Worm (Caenorhabditis elegans) whole organism, young adult: Measurements from ENCODE around the gene cutl-24.
A peak's percentile ranks its signal among the peaks of the same experiment; 100 is the strongest.

ENCODE experiments used
- B0336.3 ChIP-seq: fragments of 200-800 bp; sonication (Bioruptor generic); IDR thresholded peaks from 2 replicates; pipeline ENCODE4 v1.3.6; 2022; ENCODE audit warnings: missing genetic modification characterization, missing compliant biosample characterization
- D2030.7 ChIP-seq: fragments of 200-800 bp; sonication (Bioruptor generic); IDR thresholded peaks from 2 replicates; pipeline ENCODE4 v1.3.6; 2022; ENCODE audit warnings: missing genetic modification reagents, missing genetic modification characterization, missing compliant biosample characterization
- F22D6.2 ChIP-seq: sonication (generic microtip); optimal IDR thresholded peaks from 2 replicates; lab custom pipeline; 2016; ENCODE audit warnings: mild to moderate bottlenecking, missing genetic modification characterization, missing compliant biosample characterization
- F52B5.7 ChIP-seq: sonication (generic microtip); optimal IDR thresholded peaks from 2 replicates; lab custom pipeline; 2016; ENCODE audit warnings: mild to moderate bottlenecking, missing genetic modification characterization, missing compliant biosample characterization
- F57A8.1 ChIP-seq: fragments of 200-800 bp; sonication (Bioruptor generic); optimal IDR thresholded peaks from 2 replicates; lab custom pipeline; 2018; ENCODE audit warnings: mild to moderate bottlenecking, missing genetic modification characterization, moderate library complexity, missing compliant biosample characterization
- T26A5.8 ChIP-seq: sonication (generic microtip); optimal IDR thresholded peaks from 2 replicates; lab custom pipeline; 2016; ENCODE audit warnings: missing genetic modification characterization, missing compliant biosample characterization
- Y53F4B.3 ChIP-seq: fragments of 200-800 bp; sonication (Bioruptor generic); IDR thresholded peaks from 2 replicates; pipeline ENCODE4 v1.3.6; 2022; ENCODE audit warnings: missing genetic modification reagents, missing genetic modification characterization, missing compliant biosample characterization
- Y53G8AR.9 ChIP-seq: fragments of 200-800 bp; sonication (Bioruptor generic); conservative IDR thresholded peaks from 2 replicates; pipeline ENCODE4 v1.3.6; 2022; ENCODE audit warnings: missing genetic modification reagents, missing genetic modification characterization, missing compliant biosample characterization
- ZK185.1 ChIP-seq: sonication (generic microtip); optimal IDR thresholded peaks from 2 replicates; lab custom pipeline; 2016; ENCODE audit warnings: mild to moderate bottlenecking, missing genetic modification characterization, missing compliant biosample characterization; ENCODE audit not compliant: poor library complexity, severe bottlenecking
- akir-1 ChIP-seq: fragments of 200-800 bp; sonication (Bioruptor generic); optimal IDR thresholded peaks from 2 replicates; lab custom pipeline; 2018; ENCODE audit warnings: mild to moderate bottlenecking, missing genetic modification characterization, moderate library complexity, missing compliant biosample characterization
- aptf-2 ChIP-seq: fragments of 200-800 bp; sonication (Bioruptor generic); conservative IDR thresholded peaks from 2 replicates; pipeline ENCODE4 v1.3.6; 2022; ENCODE audit warnings: missing genetic modification reagents, missing genetic modification characterization, missing compliant biosample characterization
- atf-7 ChIP-seq: sonication (generic microtip); optimal IDR thresholded peaks from 2 replicates; lab custom pipeline; 2017; ENCODE audit warnings: mild to moderate bottlenecking, missing genetic modification characterization, missing compliant biosample characterization
- attf-3 ChIP-seq: fragments of 200-800 bp; sonication (Bioruptor generic); conservative IDR thresholded peaks from 2 replicates; pipeline ENCODE4 v1.3.6; 2022; ENCODE audit warnings: missing genetic modification reagents, missing genetic modification characterization, missing compliant biosample characterization
- bed-2 ChIP-seq: fragments of 200-800 bp; sonication (Bioruptor generic); IDR thresholded peaks from 2 replicates; pipeline ENCODE4 v1.3.6; 2022; ENCODE audit warnings: missing genetic modification reagents, missing genetic modification characterization, missing compliant biosample characterization
- ccch-3 ChIP-seq: fragments of 200-800 bp; sonication (Bioruptor generic); optimal IDR thresholded peaks from 2 replicates; lab custom pipeline; 2018; ENCODE audit warnings: mild to moderate bottlenecking, missing genetic modification characterization, missing compliant biosample characterization
- cebp-2 ChIP-seq: fragments of 200-800 bp; sonication (Bioruptor generic); IDR thresholded peaks from 2 replicates; pipeline ENCODE4 v1.3.6; 2022; ENCODE audit warnings: missing genetic modification characterization, missing compliant biosample characterization
- ceh-100 ChIP-seq: fragments of 200-800 bp; sonication (Bioruptor generic); IDR thresholded peaks from 2 replicates; pipeline ENCODE4 v1.3.6; 2022; ENCODE audit warnings: missing genetic modification reagents, missing genetic modification characterization, missing compliant biosample characterization
- ceh-40 ChIP-seq: fragments of 200-800 bp; sonication (Bioruptor generic); IDR thresholded peaks from 2 replicates; pipeline ENCODE4 v1.3.6; 2022; ENCODE audit warnings: missing genetic modification characterization, missing compliant biosample characterization
- ceh-91 ChIP-seq: fragments of 200-800 bp; sonication (Bioruptor generic); IDR thresholded peaks from 2 replicates; pipeline ENCODE4 v1.3.6; 2022; ENCODE audit warnings: missing genetic modification reagents, missing genetic modification characterization, missing compliant biosample characterization
- dox-1 ChIP-seq: fragments of 200-800 bp; sonication (Bioruptor generic); IDR thresholded peaks from 2 replicates; pipeline ENCODE4 v1.3.6; 2022; ENCODE audit warnings: missing genetic modification reagents, missing genetic modification characterization, missing compliant biosample characterization
- dpff-1 ChIP-seq: sonication (generic microtip); optimal IDR thresholded peaks from 2 replicates; lab custom pipeline; 2017; ENCODE audit warnings: mild to moderate bottlenecking, missing genetic modification characterization, missing compliant biosample characterization
- egl-18 ChIP-seq: fragments of 200-800 bp; sonication (Bioruptor generic); IDR thresholded peaks from 2 replicates; pipeline ENCODE4 v1.3.6; 2022; ENCODE audit warnings: missing genetic modification reagents, missing genetic modification characterization, missing compliant biosample characterization
- ekl-4 ChIP-seq: fragments of 200-800 bp; sonication (Bioruptor generic); IDR thresholded peaks from 2 replicates; pipeline ENCODE4 v1.3.6; 2022; ENCODE audit warnings: missing genetic modification reagents, missing genetic modification characterization, missing compliant biosample characterization
- him-1 ChIP-seq: sonication (generic microtip); optimal IDR thresholded peaks from 2 replicates; lab custom pipeline; 2016; ENCODE audit warnings: missing genotype, missing genetic modification reagents, missing genetic modification characterization, missing compliant biosample characterization
- hlh-12 ChIP-seq: sonication (generic microtip); optimal IDR thresholded peaks from 2 replicates; lab custom pipeline; 2016; ENCODE audit warnings: missing genetic modification characterization, missing compliant biosample characterization
- hlh-26 ChIP-seq: fragments of 200-800 bp; sonication (Bioruptor generic); conservative IDR thresholded peaks from 2 replicates; pipeline ENCODE4 v1.3.6; 2022; ENCODE audit warnings: missing genetic modification reagents, missing genetic modification characterization, missing compliant biosample characterization
- hrde-1 ChIP-seq: sonication (generic microtip); optimal IDR thresholded peaks from 2 replicates; lab custom pipeline; 2016; ENCODE audit warnings: missing genetic modification characterization, mild to moderate bottlenecking, missing compliant biosample characterization, moderate library complexity, missing genotype, missing genetic modification reagents, borderline replicate concordance
- hsf-1 ChIP-seq: fragments of 200-800 bp; sonication (Bioruptor generic); IDR thresholded peaks from 2 replicates; pipeline ENCODE4 v1.3.6; 2022; ENCODE audit warnings: missing genetic modification reagents, missing genetic modification characterization, missing compliant biosample characterization
- let-607 ChIP-seq, 2 experiments: fragments of 200-800 bp in 1 of 2; sonication (Bioruptor generic) in 1 of 2; sonication (generic microtip) in 1 of 2; optimal IDR thresholded peaks; 2 replicates each; lab custom pipeline; 2016 to 2018; ENCODE audit warnings: mild to moderate bottlenecking in 2 of 2, missing compliant biosample characterization in 2 of 2, missing genetic modification characterization in 2 of 2, moderate library complexity in 2 of 2, missing genotype in 1 of 2
- lin-26 ChIP-seq: fragments of 200-800 bp; sonication (Bioruptor generic); IDR thresholded peaks from 2 replicates; pipeline ENCODE4 v1.3.6; 2022; ENCODE audit warnings: missing genetic modification reagents, missing genetic modification characterization, missing compliant biosample characterization
- lin-35 ChIP-seq, 3 experiments: fragments of 150-350 bp in 2 of 3; sonication (generic microtip) in 1 of 3; optimal IDR thresholded peaks; 2 replicates each; lab custom pipeline; 2014 to 2018; ENCODE audit warnings: missing biosample characterization in 3 of 3, missing genetic modification characterization in 3 of 3, missing genetic modification reagents in 3 of 3
- lin-54 ChIP-seq: fragments of 200-800 bp; sonication (Bioruptor generic); optimal IDR thresholded peaks from 2 replicates; lab custom pipeline; 2018; ENCODE audit warnings: mild to moderate bottlenecking, missing genetic modification characterization, missing compliant biosample characterization
- mcd-1 ChIP-seq: fragments of 200-800 bp; sonication (Bioruptor generic); IDR thresholded peaks from 2 replicates; pipeline ENCODE4 v1.3.6; 2022; ENCODE audit warnings: missing genetic modification reagents, missing genetic modification characterization, missing compliant biosample characterization
- mel-28 ChIP-seq: sonication (generic microtip); optimal IDR thresholded peaks from 2 replicates; lab custom pipeline; 2016; ENCODE audit warnings: borderline replicate concordance, mild to moderate bottlenecking, missing genetic modification characterization, missing compliant biosample characterization
- nfya-2 ChIP-seq: fragments of 200-800 bp; sonication (Bioruptor generic); IDR thresholded peaks from 2 replicates; pipeline ENCODE4 v1.3.6; 2022; ENCODE audit warnings: missing genetic modification reagents, missing genetic modification characterization, missing compliant biosample characterization
- nhr-179 ChIP-seq: sonication (generic microtip); optimal IDR thresholded peaks from 2 replicates; lab custom pipeline; 2016; ENCODE audit warnings: mild to moderate bottlenecking, missing genetic modification characterization, missing compliant biosample characterization
- pbrm-1 ChIP-seq: fragments of 200-800 bp; sonication (Bioruptor generic); IDR thresholded peaks from 2 replicates; pipeline ENCODE4 v1.3.6; 2022; ENCODE audit warnings: missing genetic modification reagents, missing genetic modification characterization, missing compliant biosample characterization
- rec-8 ChIP-seq, 2 experiments: sonication (generic microtip); optimal IDR thresholded peaks; 2 replicates each; lab custom pipeline; 2016; ENCODE audit warnings: mild to moderate bottlenecking in 2 of 2, missing genetic modification characterization in 2 of 2, missing genetic modification reagents in 2 of 2, missing genotype in 2 of 2, missing biosample characterization in 1 of 2, missing compliant biosample characterization in 1 of 2, moderate library complexity in 1 of 2
- rpc-1 ChIP-seq, 2 experiments: fragments of 150-350 bp in 1 of 2; sonication (generic microtip) in 1 of 2; optimal IDR thresholded peaks; 2 replicates each; lab custom pipeline; 2014 to 2018; ENCODE audit warnings: missing biosample characterization in 1 of 2, missing genetic modification characterization in 1 of 2, missing genetic modification reagents in 1 of 2, missing genotype in 1 of 2
- sdz-38 ChIP-seq: sonication (generic microtip); optimal IDR thresholded peaks from 2 replicates; lab custom pipeline; 2016; ENCODE audit warnings: missing genotype, missing genetic modification characterization, missing compliant biosample characterization
- snpc-1.3 ChIP-seq: sonication (generic microtip); optimal IDR thresholded peaks from 2 replicates; lab custom pipeline; 2017; ENCODE audit warnings: missing genetic modification characterization, mild to moderate bottlenecking, missing compliant biosample characterization, antibody characterized with exemption, moderate library complexity, missing genotype, missing genetic modification reagents; ENCODE audit not compliant: insufficient read depth
- snpc-3.4 ChIP-seq: sonication (generic microtip); optimal IDR thresholded peaks from 2 replicates; lab custom pipeline; 2017; ENCODE audit warnings: missing genetic modification characterization, mild to moderate bottlenecking, missing compliant biosample characterization, antibody characterized with exemption, moderate library complexity, missing genotype, missing genetic modification reagents
- tbx-9 ChIP-seq: sonication (generic microtip); optimal IDR thresholded peaks from 2 replicates; lab custom pipeline; 2016; ENCODE audit warnings: borderline replicate concordance, missing genetic modification characterization, inconsistent platforms, missing compliant biosample characterization
- zfh-2 ChIP-seq: fragments of 200-800 bp; sonication (Bioruptor generic); conservative IDR thresholded peaks from 2 replicates; pipeline ENCODE4 v1.3.6; 2022; ENCODE audit warnings: missing genetic modification reagents, missing genetic modification characterization, missing compliant biosample characterization
- ztf-28 ChIP-seq: fragments of 200-800 bp; sonication (Bioruptor generic); IDR thresholded peaks from 2 replicates; pipeline ENCODE4 v1.3.6; 2022; ENCODE audit warnings: missing genetic modification reagents, missing genetic modification characterization, missing compliant biosample characterization

The cutl-24 gene

ce11 chrIV:143807-144371, 21.0 kb upstream of the cutl-24 start (continued):
- 0 out of 2 replicates have a peak, but pooled peaks have one; percentile 8 for TF ChIP-seq bed-2 (GFP tag; lab: Robert Waterston, UW)
- TF ChIP-seq mel-28 = no peak
- TF ChIP-seq hlh-26 = no peak
- peak; percentile 44 for TF ChIP-seq F52B5.7 (tag; lab: Kevin White, UChicago)
- TF ChIP-seq mcd-1 (GFP tag; lab: Robert Waterston, UW) = peak; percentile 71
- no peak for TF ChIP-seq snpc-3.4 (tag; lab: Kevin White, UChicago)
- 0 out of 2 replicates have a peak, but pooled peaks have one; percentile 12 for TF ChIP-seq ceh-91 (GFP tag; lab: Robert Waterston, UW)
- TF ChIP-seq nhr-179 (tag; lab: Kevin White, UChicago) = no peak
- no peak for TF ChIP-seq Y53F4B.3
- no peak for TF ChIP-seq egl-18 (GFP tag; lab: Robert Waterston, UW)
- TF ChIP-seq hsf-1 = no peak
- no peak for TF ChIP-seq sdz-38 (tag; lab: Kevin White, UChicago)
- peak; percentile 9 for TF ChIP-seq hlh-12 (tag; lab: Kevin White, UChicago)
- peak; percentile 53 for TF ChIP-seq lin-54 (GFP tag; lab: Kevin White, UChicago)
- 0 out of 2 replicates have a peak, but pooled peaks have one; percentile 44 for TF ChIP-seq aptf-2 (GFP tag; lab: Robert Waterston, UW)
- peak; percentile 55; the same call in 1 of the 2 replicates for TF ChIP-seq cebp-2
- peak; percentile 76 for TF ChIP-seq D2030.7 (GFP tag; lab: Robert Waterston, UW)
- TF ChIP-seq Y53G8AR.9 (GFP tag; lab: Robert Waterston, UW) = no peak
- peak; percentile 20; the same call in 1 of the 2 replicates for TF ChIP-seq ceh-100 (GFP tag; lab: Robert Waterston, UW)
- TF ChIP-seq snpc-1.3 = peak; percentile 29
- TF ChIP-seq ZK185.1 = no peak
- TF ChIP-seq akir-1 (GFP tag; lab: Kevin White, UChicago) = peak; percentile 25
- TF ChIP-seq ekl-4 (GFP tag; lab: Robert Waterston, UW) = peak; percentile 75
- peak; percentile 94 for TF ChIP-seq him-1 (tag; lab: Kevin White, UChicago)
- TF ChIP-seq rpc-1 (optimal IDR thresholded peaks at IDR 0.05; lab: Kevin White, UChicago) = peak; percentile 70
- peak; percentile 84 for TF ChIP-seq rpc-1 (tag; optimal IDR thresholded peaks at IDR 0.05; lab: Kevin White, UChicago)
- TF ChIP-seq, all 124 proteins: peak for 62

DNA sequence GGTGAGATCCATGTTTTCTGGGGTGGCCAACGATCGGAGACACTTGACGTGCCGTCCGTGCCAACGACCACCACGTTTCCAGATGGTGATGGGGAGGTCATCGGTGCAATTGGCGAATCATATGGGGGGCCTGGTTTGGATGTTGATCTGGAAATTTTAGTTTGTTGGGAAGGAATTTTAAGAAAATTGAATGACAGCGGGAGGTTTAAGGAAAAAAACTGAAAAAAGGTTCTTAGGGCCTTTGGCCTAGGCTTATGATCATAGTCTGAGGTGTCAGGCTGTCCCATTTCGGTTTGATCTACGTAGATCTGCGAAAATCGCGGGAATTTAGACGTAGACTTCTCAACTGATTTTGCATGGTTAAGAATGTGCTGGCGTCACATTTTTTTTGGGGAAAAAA, 17.1 kb upstream of the cutl-24 start, which contains the start of gene col-99:
Gene col-99, minus strand, starts transcription at position 101 of the 400 bp plus-strand sequence.
- TF ChIP-seq lin-26 (GFP tag; lab: Robert Waterston, UW) = no peak
- peak; percentile 48; the same call in 1 of the 2 replicates for TF ChIP-seq zfh-2
- peak; percentile 46; the same call in 1 of the 2 replicates for TF ChIP-seq attf-3

DNA sequence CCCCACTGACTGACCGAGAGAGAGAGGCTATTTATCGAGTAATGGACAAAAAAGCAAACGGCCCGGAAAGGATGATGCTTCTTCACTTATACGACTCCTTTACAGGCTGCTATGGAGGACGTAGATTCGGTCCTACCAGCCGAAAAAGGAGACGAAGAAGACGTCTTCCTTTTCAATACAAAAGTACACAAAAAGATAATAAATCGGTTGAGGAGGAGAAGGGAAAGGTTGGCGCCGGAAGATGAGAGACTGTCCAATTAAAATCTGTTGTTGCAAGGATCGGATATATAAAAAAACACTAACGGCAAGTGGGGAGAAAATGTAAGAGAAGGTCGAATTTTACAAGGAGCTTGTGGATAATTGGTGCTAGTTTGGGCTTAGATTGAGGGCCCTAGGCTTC, 16.1 kb upstream of the cutl-24 start:
- TF ChIP-seq lin-35 (GFP tag; optimal IDR thresholded peaks at IDR 0.05; lab: Kevin White, UChicago) = no peak
- no peak for TF ChIP-seq tbx-9
- TF ChIP-seq pbrm-1 = no peak
- TF ChIP-seq hrde-1 (tag; lab: Kevin White, UChicago) = no peak
- TF ChIP-seq dox-1 (GFP tag; lab: Robert Waterston, UW) = no peak
- no peak for TF ChIP-seq F57A8.1 (GFP tag; lab: Kevin White, UChicago)
- no peak for TF ChIP-seq ztf-28 (GFP tag; lab: Robert Waterston, UW)
- no peak for TF ChIP-seq rec-8 (tag; optimal IDR thresholded peaks at IDR 0.05; lab: Kevin White, UChicago)
- TF ChIP-seq B0336.3 (GFP tag; lab: Robert Waterston, UW) = no peak
- no peak for TF ChIP-seq ceh-40 (GFP tag; lab: Robert Waterston, UW)
- no peak for TF ChIP-seq dpff-1
- TF ChIP-seq let-607 (tag; optimal IDR thresholded peaks at IDR 0.05; lab: Kevin White, UChicago) = no peak
- TF ChIP-seq atf-7 = no peak
- no peak for TF ChIP-seq T26A5.8 (tag; lab: Kevin White, UChicago)
- TF ChIP-seq ccch-3 = no peak
- no peak for TF ChIP-seq F22D6.2 (tag; lab: Kevin White, UChicago)
- TF ChIP-seq nfya-2 = no peak
- TF ChIP-seq hlh-26 = no peak
